Fruit fly (Drosophila melanogaster) whole organism, adult: Measurements from ENCODE around the gene CG13449.

Source experiments
- CG33017 ChIP-seq: fragments of 200-800 bp; sonication (Bioruptor generic); optimal IDR thresholded peaks from 2 replicates; lab custom pipeline; 2018; ENCODE audit warnings: missing biosample characterization, mild to moderate bottlenecking, missing genetic modification characterization, moderate library complexity
- CG5204 ChIP-seq: fragments of 200-800 bp; sonication (Bioruptor generic); optimal IDR thresholded peaks from 2 replicates; lab custom pipeline; 2016; ENCODE audit warnings: missing biosample characterization, missing genetic modification characterization
- CG7101 ChIP-seq: fragments of 200-800 bp; sonication (Bioruptor generic); optimal IDR thresholded peaks from 2 replicates; lab custom pipeline; 2018; ENCODE audit warnings: missing biosample characterization, mild to moderate bottlenecking, missing genetic modification characterization, moderate library complexity
- Clk ChIP-seq: fragments of 200-800 bp; sonication (Bioruptor generic); optimal IDR thresholded peaks from 2 replicates; lab custom pipeline; 2017; ENCODE audit warnings: missing biosample characterization, missing genetic modification characterization
- Crg-1 ChIP-seq: fragments of 200-800 bp; sonication (Bioruptor generic); optimal IDR thresholded peaks from 2 replicates; lab custom pipeline; 2016; ENCODE audit warnings: missing biosample characterization, missing genetic modification characterization
- Mnt ChIP-seq: fragments of 200-800 bp; sonication (Bioruptor generic); optimal IDR thresholded peaks from 2 replicates; lab custom pipeline; 2016; ENCODE audit warnings: missing biosample characterization, mild to moderate bottlenecking, missing genetic modification characterization
- cic ChIP-seq: fragments of 200-800 bp; sonication (Bioruptor generic); optimal IDR thresholded peaks from 2 replicates; lab custom pipeline; 2017; ENCODE audit warnings: missing biosample characterization, mild to moderate bottlenecking, missing genetic modification characterization, moderate library complexity
- kay ChIP-seq: fragments of 200-800 bp; sonication (Bioruptor generic); peaks from one replicate; lab custom pipeline; 2016; ENCODE audit warnings: missing biosample characterization, missing genetic modification characterization, borderline replicate concordance
- pad ChIP-seq: fragments of 200-800 bp; sonication (Bioruptor generic); optimal IDR thresholded peaks from 3 replicates; lab custom pipeline; 2017; ENCODE audit warnings: missing biosample characterization, missing genetic modification characterization, mild to moderate bottlenecking, moderate library complexity, missing genetic modification reagents
- tj ChIP-seq: fragments of 200-800 bp; sonication (Bioruptor generic); optimal IDR thresholded peaks from 3 replicates; lab custom pipeline; 2017; ENCODE audit warnings: missing biosample characterization, mild to moderate bottlenecking, missing genetic modification characterization, moderate library complexity
- toe ChIP-seq: fragments of 200-800 bp; sonication (Bioruptor generic); optimal IDR thresholded peaks from 2 replicates; lab custom pipeline; 2016; ENCODE audit warnings: missing biosample characterization, missing genetic modification characterization

- TF ChIP-seq CG33017 (tag; lab: Kevin White, UChicago): no peak
- no peak for TF ChIP-seq pad (GFP tag; lab: Kevin White, UChicago)
- no peak for TF ChIP-seq Mnt (GFP tag; lab: Kevin White, UChicago)
- no peak for TF ChIP-seq kay
- TF ChIP-seq Clk (GFP tag; lab: Kevin White, UChicago): no peak
- TF ChIP-seq toe (GFP tag; lab: Kevin White, UChicago): no peak
- no peak for TF ChIP-seq CG5204
- no peak for TF ChIP-seq CG7101 (tag; lab: Kevin White, UChicago)
- TF ChIP-seq cic (GFP tag; lab: Kevin White, UChicago): no peak
- TF ChIP-seq tj: no peak
- no peak for TF ChIP-seq Crg-1 (GFP tag; lab: Kevin White, UChicago)
Measured at dm6 chr3L:15593399-15593798, 19.2 kb downstream of the CG13449 start.
